Fruit fly (Drosophila melanogaster) S2 (cell line): ENCODE results near the gene Nhe2.

ENCODE experiments used
- CG8478 ChIP-seq: fragments of >200 bp; optimal IDR thresholded peaks from 2 replicates; lab custom pipeline; 2018
- CTCF ChIP-seq, 2 experiments: fragments of >200 bp; optimal IDR thresholded peaks; 2 replicates each; lab custom pipeline; 2018

DNA sequence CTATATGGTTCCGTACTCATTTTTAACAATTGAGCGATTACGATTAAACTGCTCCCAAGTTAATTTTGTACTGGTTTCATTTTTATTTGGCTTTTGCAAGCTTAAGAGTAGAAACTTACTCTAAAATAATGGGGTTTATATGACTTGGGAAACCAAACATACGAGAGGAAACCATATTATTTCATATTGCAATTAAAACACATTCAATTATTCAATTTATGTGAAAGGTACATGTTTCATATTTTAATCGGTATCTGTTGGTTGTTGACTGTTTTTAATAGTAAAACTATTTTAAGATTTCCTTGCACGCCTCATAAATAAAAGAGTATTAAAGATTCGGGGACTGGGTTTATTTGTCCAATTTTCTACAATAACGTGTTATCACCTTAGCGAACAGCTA is 20.1 kb upstream of the Nhe2 start, which contains the start of gene CG33510:
- TF ChIP-seq CG8478 = no peak
- no peak for TF ChIP-seq CTCF (optimal IDR thresholded peaks at IDR 0.05; lab: Kevin White, UChicago)
